Fruit fly (Drosophila melanogaster): ENCODE data around the gene Lrp4.

Lrp4 gene

dm6 chrX:15891606-15892345, 18.9 kb upstream of the Lrp4 start, which contains the start of gene shi (continued):
- no peak for TF ChIP-seq cg (GFP tag; optimal IDR thresholded peaks at IDR 0.05)
- no peak for TF ChIP-seq GATAe (GFP tag; conservative IDR thresholded peaks at IDR 0.05)
- no peak for TF ChIP-seq NC2α (GFP tag; optimal IDR thresholded peaks at IDR 0.05)
- peak; percentile 48 for TF ChIP-seq CG2120 (GFP tag; optimal IDR thresholded peaks at IDR 0.05)
- TF ChIP-seq CG1603 (tag; optimal IDR thresholded peaks at IDR 0.05) = peak; percentile 79
- no peak for TF ChIP-seq odd (GFP tag; optimal IDR thresholded peaks at IDR 0.05)
- TF ChIP-seq CG9932 (GFP tag; IDR thresholded peaks at IDR 0.05) = no peak
- peak; percentile 59 for TF ChIP-seq mirr (GFP tag; optimal IDR thresholded peaks at IDR 0.05)
- no peak for TF ChIP-seq CG7745 (tag; optimal IDR thresholded peaks at IDR 0.05)
- TF ChIP-seq Rfx (GFP tag; IDR thresholded peaks at IDR 0.05) = no peak; the same call in 1 of the 2 replicates
- TF ChIP-seq CG11456 (GFP tag; IDR thresholded peaks at IDR 0.05) = no peak
- no peak for TF ChIP-seq CG11398 (GFP tag; optimal IDR thresholded peaks at IDR 0.05)
- no peak for TF ChIP-seq schlank (tag; optimal IDR thresholded peaks at IDR 0.05)
- no peak for TF ChIP-seq CG10147 (GFP tag; optimal IDR thresholded peaks at IDR 0.05)
- peak; percentile 85 for TF ChIP-seq CG9797 (GFP tag; optimal IDR thresholded peaks at IDR 0.05)
- no peak for TF ChIP-seq CG11085 (GFP tag; IDR thresholded peaks at IDR 0.05)
- TF ChIP-seq CG8290 (GFP tag; optimal IDR thresholded peaks at IDR 0.05) = peak; percentile 48
- TF ChIP-seq CG8290 (tag; optimal IDR thresholded peaks at IDR 0.05) = peak in 1 of 2 experiments; percentile 75
- TF ChIP-seq trem (tag; optimal IDR thresholded peaks at IDR 0.05) = peak; percentile 65
- TF ChIP-seq CG8944 (GFP tag; optimal IDR thresholded peaks at IDR 0.05) = no peak
- no peak for TF ChIP-seq CG12071 (GFP tag; optimal IDR thresholded peaks at IDR 0.05)
- no peak for TF ChIP-seq CG1529 (GFP tag; optimal IDR thresholded peaks at IDR 0.05)
- no peak for TF ChIP-seq wdn (GFP tag; IDR thresholded peaks at IDR 0.05)
- TF ChIP-seq slp2 (GFP tag; optimal IDR thresholded peaks at IDR 0.05) = no peak
- peak; percentile 97 for TF ChIP-seq inv (GFP tag; IDR thresholded peaks at IDR 0.05; ENCODE audit: partially characterized antibody)
- TF ChIP-seq CG10654 (GFP tag; optimal IDR thresholded peaks at IDR 0.05) = no peak
- TF ChIP-seq bsh (GFP tag; optimal IDR thresholded peaks at IDR 0.05) = no peak
- peak; percentile 60 for TF ChIP-seq CG14710 (tag; optimal IDR thresholded peaks at IDR 0.05)
- no peak for TF ChIP-seq YL-1 (GFP tag; optimal IDR thresholded peaks at IDR 0.05)
- no peak for TF ChIP-seq Drgx (GFP tag; IDR thresholded peaks at IDR 0.05)
- TF ChIP-seq CG8089 (GFP tag; optimal IDR thresholded peaks at IDR 0.05) = no peak
- TF ChIP-seq CG6689 (GFP tag; IDR thresholded peaks at IDR 0.05) = no peak
- peak; percentile 99 for TF ChIP-seq HLH4C (GFP tag; IDR thresholded peaks at IDR 0.05; ENCODE audit: partially characterized antibody)
- no peak for TF ChIP-seq gem (tag; optimal IDR thresholded peaks at IDR 0.05)
- TF ChIP-seq CG31388 (GFP tag; optimal IDR thresholded peaks at IDR 0.05) = no peak
- no peak for TF ChIP-seq ac (GFP tag; optimal IDR thresholded peaks at IDR 0.05)
- TF ChIP-seq CG5245 (GFP tag; optimal IDR thresholded peaks at IDR 0.05) = no peak
- no peak for TF ChIP-seq CG6813 (GFP tag; optimal IDR thresholded peaks at IDR 0.05)
- no peak for TF ChIP-seq tx (GFP tag; optimal IDR thresholded peaks at IDR 0.05)
- no peak for TF ChIP-seq her (GFP tag; optimal IDR thresholded peaks at IDR 0.05)
- no peak for TF ChIP-seq CG5180 (GFP tag; optimal IDR thresholded peaks at IDR 0.05)
- peak; percentile 86 for TF ChIP-seq exex (tag; optimal IDR thresholded peaks at IDR 0.05)
- peak; percentile 80 for TF ChIP-seq CG17186 (GFP tag; optimal IDR thresholded peaks at IDR 0.05)
- TF ChIP-seq CG18476 (GFP tag; optimal IDR thresholded peaks at IDR 0.05) = no peak
- peak; percentile 98 for TF ChIP-seq Opbp (GFP tag; IDR thresholded peaks at IDR 0.05; ENCODE audit: partially characterized antibody)
- TF ChIP-seq CG4707 (GFP tag; optimal IDR thresholded peaks at IDR 0.05) = no peak
- TF ChIP-seq CG18619 (GFP tag; optimal IDR thresholded peaks at IDR 0.05) = no peak
- peak; percentile 97 for TF ChIP-seq CG14860 (GFP tag; IDR thresholded peaks at IDR 0.05; ENCODE audit: partially characterized antibody)
- no peak for TF ChIP-seq Ravus (GFP tag; IDR thresholded peaks at IDR 0.05)
- no peak for TF ChIP-seq peb (GFP tag; IDR thresholded peaks at IDR 0.05)
